Fruit fly (Drosophila melanogaster) whole organism, embryonic: Measurements from ENCODE around the gene CG8301.

Source experiments
- Atf-2 ChIP-seq: fragments of 200-800 bp; sonication (Bioruptor generic); optimal IDR thresholded peaks from 2 replicates; lab custom pipeline; 2016; ENCODE audit warnings: missing biosample characterization, missing genetic modification characterization
- CG10209 ChIP-seq: fragments of 200-800 bp; sonication (Bioruptor generic); optimal IDR thresholded peaks from 3 replicates; lab custom pipeline; 2017; ENCODE audit warnings: missing biosample characterization, mild to moderate bottlenecking, missing genetic modification characterization, missing genetic modification reagents
- CG10565 ChIP-seq: fragments of 200-800 bp; sonication (Bioruptor generic); optimal IDR thresholded peaks from 3 replicates; lab custom pipeline; 2016; ENCODE audit warnings: missing biosample characterization, mild to moderate bottlenecking, missing genetic modification characterization
- CG11456 ChIP-seq: fragments of 200-800 bp; sonication (Bioruptor generic); IDR thresholded peaks from 3 replicates; pipeline ENCODE4 v1.3.6; 2022; ENCODE audit warnings: missing biosample characterization, missing genetic modification characterization
- CG11696 ChIP-seq: fragments of 200-800 bp; sonication (Bioruptor generic); IDR thresholded peaks from 2 replicates; pipeline ENCODE4 v1.3.6; 2022; ENCODE audit warnings: missing biosample characterization, missing genetic modification characterization
- CG12769 ChIP-seq: fragments of 200-800 bp; sonication (Bioruptor generic); optimal IDR thresholded peaks from 2 replicates; lab custom pipeline; 2019; ENCODE audit warnings: missing biosample characterization, mild to moderate bottlenecking, missing genetic modification characterization, moderate library complexity
- CG13424 ChIP-seq: fragments of 200-800 bp; sonication (Bioruptor generic); optimal IDR thresholded peaks from 2 replicates; lab custom pipeline; 2019; ENCODE audit warnings: missing biosample characterization, mild to moderate bottlenecking, missing genetic modification characterization, moderate library complexity
- CG14050 ChIP-seq: fragments of 200-800 bp; sonication (Bioruptor generic); IDR thresholded peaks from 3 replicates; pipeline ENCODE4 v1.3.6; 2022; ENCODE audit warnings: missing biosample characterization, missing genetic modification characterization
- CG15514 ChIP-seq: fragments of 200-800 bp; sonication (Bioruptor generic); optimal IDR thresholded peaks from 3 replicates; lab custom pipeline; 2017; ENCODE audit warnings: missing biosample characterization, missing genetic modification characterization, mild to moderate bottlenecking, moderate library complexity, missing genetic modification reagents
- CG17568 ChIP-seq: fragments of 200-800 bp; sonication (Bioruptor generic); optimal IDR thresholded peaks from 2 replicates; lab custom pipeline; 2018; ENCODE audit warnings: missing biosample characterization, mild to moderate bottlenecking, missing genetic modification characterization, moderate library complexity
- CG17912 ChIP-seq: fragments of 200-800 bp; sonication (Bioruptor generic); optimal IDR thresholded peaks from 2 replicates; lab custom pipeline; 2018; ENCODE audit warnings: missing biosample characterization, mild to moderate bottlenecking, missing genetic modification characterization
- CG2116 ChIP-seq: fragments of 200-800 bp; sonication (Bioruptor generic); optimal IDR thresholded peaks from 3 replicates; lab custom pipeline; 2018; ENCODE audit warnings: missing biosample characterization, mild to moderate bottlenecking, missing genetic modification characterization
- CG2712 ChIP-seq: fragments of 200-800 bp; optimal IDR thresholded peaks from 3 replicates; lab custom pipeline; 2019; ENCODE audit warnings: missing biosample characterization, mild to moderate bottlenecking, missing genetic modification characterization, moderate library complexity
- CG31441 ChIP-seq: fragments of 200-800 bp; sonication (Bioruptor generic); IDR thresholded peaks from 2 replicates; pipeline ENCODE4 v1.3.6; 2022; ENCODE audit warnings: missing biosample characterization, missing genetic modification characterization
- CG32532 ChIP-seq: fragments of 200-800 bp; sonication (Bioruptor generic); IDR thresholded peaks from 2 replicates; pipeline ENCODE4 v1.3.6; 2022; ENCODE audit warnings: missing biosample characterization, missing genetic modification characterization
- CG42726 ChIP-seq: fragments of 200-800 bp; sonication (Bioruptor generic); IDR thresholded peaks from 2 replicates; pipeline ENCODE4 v1.3.6; 2022; ENCODE audit warnings: missing biosample characterization, missing genetic modification characterization; ENCODE audit not compliant: partially characterized antibody
- CG4617 ChIP-seq: fragments of 200-800 bp; sonication (Bioruptor generic); optimal IDR thresholded peaks from 3 replicates; lab custom pipeline; 2016; ENCODE audit warnings: missing biosample characterization, missing genetic modification characterization, borderline replicate concordance
- CG4707 ChIP-seq: fragments of 200-800 bp; sonication (Bioruptor generic); optimal IDR thresholded peaks from 2 replicates; lab custom pipeline; 2018; ENCODE audit warnings: missing biosample characterization, mild to moderate bottlenecking, missing genetic modification characterization, moderate library complexity
- CG6654 ChIP-seq: fragments of 200-800 bp; sonication (Bioruptor generic); optimal IDR thresholded peaks from 2 replicates; lab custom pipeline; 2017; ENCODE audit warnings: missing biosample characterization, mild to moderate bottlenecking, missing genetic modification characterization
- CG7357 ChIP-seq: fragments of 200-800 bp; sonication (Bioruptor generic); IDR thresholded peaks from 3 replicates; pipeline ENCODE4 v1.3.6; 2022; ENCODE audit warnings: missing biosample characterization, missing genetic modification characterization
- CG7928 ChIP-seq: fragments of 200-800 bp; sonication (Bioruptor generic); optimal IDR thresholded peaks from 2 replicates; lab custom pipeline; 2017; ENCODE audit warnings: missing biosample characterization, mild to moderate bottlenecking, missing genetic modification characterization
- CG8359 ChIP-seq: fragments of 200-800 bp; sonication (Bioruptor generic); optimal IDR thresholded peaks from 2 replicates; lab custom pipeline; 2017; ENCODE audit warnings: missing biosample characterization, mild to moderate bottlenecking, missing genetic modification characterization, borderline replicate concordance
- CG8765 ChIP-seq: fragments of 200-800 bp; sonication (Bioruptor generic); IDR thresholded peaks from 2 replicates; pipeline ENCODE4 v1.3.6; 2022; ENCODE audit warnings: missing biosample characterization, missing genetic modification characterization
- Dbx ChIP-seq: fragments of 200-800 bp; sonication (Bioruptor generic); IDR thresholded peaks from 3 replicates; pipeline ENCODE4 v1.3.6; 2022; ENCODE audit warnings: missing biosample characterization, missing genetic modification characterization
- Dip2 ChIP-seq: fragments of 200-800 bp; sonication (Bioruptor generic); IDR thresholded peaks from 2 replicates; pipeline ENCODE4 v1.3.6; 2022; ENCODE audit warnings: missing biosample characterization, missing genetic modification characterization
- Elba2 ChIP-seq: fragments of 200-800 bp; sonication (Bioruptor generic); optimal IDR thresholded peaks from 3 replicates; lab custom pipeline; 2016; ENCODE audit warnings: missing biosample characterization, missing genetic modification characterization
- Oaz ChIP-seq: fragments of 200-800 bp; sonication (Bioruptor generic); IDR thresholded peaks from 2 replicates; pipeline ENCODE4 v1.3.6; 2022; ENCODE audit warnings: missing biosample characterization, missing genetic modification characterization
- Sin3A ChIP-seq: fragments of >200 bp; optimal IDR thresholded peaks from 2 replicates; lab custom pipeline; 2018
- ab ChIP-seq: fragments of 200-800 bp; sonication (Bioruptor generic); optimal IDR thresholded peaks from 2 replicates; lab custom pipeline; 2016; ENCODE audit warnings: missing biosample characterization, missing genetic modification characterization
- abd-A ChIP-seq: fragments of 200-800 bp; sonication (Bioruptor generic); optimal IDR thresholded peaks from 3 replicates; lab custom pipeline; 2019; ENCODE audit warnings: missing biosample characterization, mild to moderate bottlenecking, missing genetic modification characterization, moderate library complexity
- ara ChIP-seq: fragments of 200-800 bp; sonication (Bioruptor generic); IDR thresholded peaks from 2 replicates; pipeline ENCODE4 v1.3.6; 2022; ENCODE audit warnings: missing biosample characterization, missing genetic modification characterization
- cg ChIP-seq: fragments of 200-800 bp; sonication (Bioruptor generic); optimal IDR thresholded peaks from 3 replicates; lab custom pipeline; 2019; ENCODE audit warnings: missing biosample characterization, mild to moderate bottlenecking, missing genetic modification characterization, moderate library complexity
- chif ChIP-seq, 2 experiments: fragments of 200-800 bp; sonication (Bioruptor generic); optimal IDR thresholded peaks; 3 replicates each; lab custom pipeline; 2016; ENCODE audit warnings: missing biosample characterization in 2 of 2, missing genetic modification characterization in 2 of 2
- cwo ChIP-seq: fragments of 200-800 bp; sonication (Bioruptor generic); optimal IDR thresholded peaks from 3 replicates; lab custom pipeline; 2017; ENCODE audit warnings: missing biosample characterization, missing genetic modification characterization, mild to moderate bottlenecking, moderate library complexity, missing genetic modification reagents
- da ChIP-seq: fragments of 200-800 bp; sonication (Bioruptor generic); optimal IDR thresholded peaks from 2 replicates; lab custom pipeline; 2016; ENCODE audit warnings: missing biosample characterization, missing genetic modification characterization
- dmrt11E ChIP-seq: fragments of 200-800 bp; sonication (Bioruptor generic); optimal IDR thresholded peaks from 3 replicates; lab custom pipeline; 2018; ENCODE audit warnings: missing biosample characterization, mild to moderate bottlenecking, missing genetic modification characterization, moderate library complexity
- esg ChIP-seq: fragments of 200-800 bp; sonication (Bioruptor generic); conservative IDR thresholded peaks from 2 replicates; pipeline ENCODE4 v1.3.6; 2022; ENCODE audit warnings: missing biosample characterization, missing genetic modification characterization
- gce ChIP-seq: fragments of 200-800 bp; sonication (Bioruptor generic); IDR thresholded peaks from 3 replicates; pipeline ENCODE4 v1.3.6; 2022; ENCODE audit warnings: missing biosample characterization, missing genetic modification characterization
- ind ChIP-seq: fragments of 200-800 bp; sonication (Bioruptor generic); optimal IDR thresholded peaks from 3 replicates; lab custom pipeline; 2016; ENCODE audit warnings: missing biosample characterization, missing genetic modification characterization
- lab ChIP-seq: fragments of 200-800 bp; sonication (Bioruptor generic); optimal IDR thresholded peaks from 3 replicates; lab custom pipeline; 2017; ENCODE audit warnings: missing biosample characterization, missing genetic modification characterization, mild to moderate bottlenecking, moderate library complexity, missing genetic modification reagents
- mirr ChIP-seq: fragments of 200-800 bp; sonication (Bioruptor generic); optimal IDR thresholded peaks from 3 replicates; lab custom pipeline; 2018; ENCODE audit warnings: missing biosample characterization, mild to moderate bottlenecking, missing genetic modification characterization
- mld ChIP-seq: fragments of 200-800 bp; sonication (Bioruptor generic); IDR thresholded peaks from 3 replicates; pipeline ENCODE4 v1.3.6; 2022; ENCODE audit warnings: missing biosample characterization, missing genetic modification characterization; ENCODE audit not compliant: partially characterized antibody
- nmo ChIP-seq: fragments of 200-800 bp; sonication (Bioruptor generic); optimal IDR thresholded peaks from 2 replicates; lab custom pipeline; 2018; ENCODE audit warnings: missing biosample characterization, mild to moderate bottlenecking, missing genetic modification characterization, moderate library complexity
- rib ChIP-seq: fragments of 200-800 bp; sonication (Bioruptor generic); IDR thresholded peaks from 2 replicates; pipeline ENCODE4 v1.3.6; 2022; ENCODE audit warnings: missing biosample characterization, missing genetic modification characterization
- sc ChIP-seq, 3 experiments: fragments of >200 bp in 2 of 3; fragments of 200-800 bp in 1 of 3; sonication (Bioruptor generic) in 1 of 3; optimal IDR thresholded peaks; 2 replicates in 2 of 3; 3 replicates in 1 of 3; lab custom pipeline; 2017; ENCODE audit warnings: mild to moderate bottlenecking in 1 of 3, missing biosample characterization in 1 of 3, missing genetic modification characterization in 1 of 3, missing genetic modification reagents in 1 of 3
- sim ChIP-seq: fragments of 200-800 bp; sonication (Bioruptor generic); IDR thresholded peaks from 2 replicates; pipeline ENCODE4 v1.3.6; 2022; ENCODE audit warnings: missing biosample characterization, missing genetic modification characterization
- slou ChIP-seq: fragments of 200-800 bp; sonication (Bioruptor generic); optimal IDR thresholded peaks from 3 replicates; lab custom pipeline; 2016; ENCODE audit warnings: missing biosample characterization, missing genetic modification characterization
- tup ChIP-seq: fragments of 200-800 bp; sonication (Bioruptor generic); optimal IDR thresholded peaks from 2 replicates; lab custom pipeline; 2016; ENCODE audit warnings: missing biosample characterization, mild to moderate bottlenecking, missing genetic modification characterization, moderate library complexity
- tx ChIP-seq: fragments of 200-800 bp; sonication (Bioruptor generic); optimal IDR thresholded peaks from 2 replicates; lab custom pipeline; 2016; ENCODE audit warnings: missing biosample characterization, missing genetic modification characterization

Gene CG8301

dm6 chr3R:9555334-9555974 lies 25.7 kb upstream of the CG8301 start, which contains the start of the genes CG9386 and BckdhA (continued):
- no peak for TF ChIP-seq mirr (GFP tag; lab: Kevin White, UChicago)
- TF ChIP-seq CG2116: peak; percentile 81
- TF ChIP-seq nmo (GFP tag; lab: Kevin White, UChicago): peak; percentile 66
- TF ChIP-seq chif (GFP tag; optimal IDR thresholded peaks at IDR 0.05; lab: Kevin White, UChicago): peak in 1 of 2 experiments; percentile 40
- TF ChIP-seq dmrt11E: peak; percentile 0
- TF ChIP-seq CG31441 (GFP tag; lab: Robert Waterston, UW): peak; percentile 52; the same call in 1 of the 2 replicates
- no peak for TF ChIP-seq slou (GFP tag; lab: Kevin White, UChicago)
- TF ChIP-seq CG8765 (GFP tag; lab: Robert Waterston, UW): 0 out of 2 replicates have a peak, but pooled peaks have one; percentile 14
- TF ChIP-seq CG13424 (tag; lab: Kevin White, UChicago): peak; percentile 58
- TF ChIP-seq tup (GFP tag; lab: Kevin White, UChicago): no peak
- TF ChIP-seq CG2712: peak; percentile 64
- no peak for TF ChIP-seq rib (GFP tag; lab: Robert Waterston, UW)
- TF ChIP-seq sim (GFP tag; lab: Robert Waterston, UW): no peak
- no peak for TF ChIP-seq CG14050 (GFP tag; lab: Robert Waterston, UW)
- no peak for TF ChIP-seq CG10565
- no peak for TF ChIP-seq gce (GFP tag; lab: Robert Waterston, UW)
- TF ChIP-seq Elba2 (GFP tag; lab: Kevin White, UChicago): no peak
- TF ChIP-seq abd-A (tag; lab: Kevin White, UChicago): no peak
- no peak for TF ChIP-seq CG6654 (GFP tag; lab: Kevin White, UChicago)
- TF ChIP-seq esg (GFP tag; lab: Robert Waterston, UW): no peak
- TF ChIP-seq mld: no peak
- peak; percentile 62 for TF ChIP-seq CG32532 (GFP tag; lab: Robert Waterston, UW)
- TF ChIP-seq sc (optimal IDR thresholded peaks at IDR 0.05; lab: Kevin White, UChicago): no peak
- no peak for TF ChIP-seq sc (GFP tag; optimal IDR thresholded peaks at IDR 0.05; lab: Kevin White, UChicago)
- TF ChIP-seq cwo (GFP tag; lab: Kevin White, UChicago): peak; percentile 54
- no peak for TF ChIP-seq CG4707 (GFP tag; lab: Kevin White, UChicago)
- no peak for TF ChIP-seq CG17912 (GFP tag; lab: Kevin White, UChicago)
- TF ChIP-seq CG15514 (GFP tag; lab: Kevin White, UChicago): peak; percentile 50
- TF ChIP-seq ara: no peak
- peak; percentile 53; the same call in 2 of the 3 replicates for TF ChIP-seq Dbx (GFP tag; lab: Robert Waterston, UW)
- peak; percentile 50; the same call in 1 of the 2 replicates for TF ChIP-seq CG42726
- TF ChIP-seq CG8359 (GFP tag; lab: Kevin White, UChicago): no peak
- TF ChIP-seq da: no peak
- TF ChIP-seq CG4617 (GFP tag; lab: Kevin White, UChicago): no peak
- TF ChIP-seq CG11696 (GFP tag; lab: Robert Waterston, UW): no peak
- peak; percentile 24 for TF ChIP-seq Sin3A (lab: Kevin White, UChicago)
- peak; percentile 55 for TF ChIP-seq lab (GFP tag; lab: Kevin White, UChicago)
- no peak for TF ChIP-seq CG7357
- TF ChIP-seq ind (GFP tag; lab: Kevin White, UChicago): peak; percentile 52
- peak; percentile 57; the same call in 2 of the 3 replicates for TF ChIP-seq CG11456
- peak; percentile 32 for TF ChIP-seq CG10209
- no peak for TF ChIP-seq Dip2 (GFP tag; lab: Robert Waterston, UW)
- TF ChIP-seq tx (GFP tag; lab: Kevin White, UChicago): peak; percentile 18
- no peak for TF ChIP-seq cg (GFP tag; lab: Kevin White, UChicago)
- no peak for TF ChIP-seq CG7928
- TF ChIP-seq Oaz (GFP tag; lab: Robert Waterston, UW): no peak
- TF ChIP-seq CG12769: no peak
- TF ChIP-seq Atf-2: peak; percentile 13
- TF ChIP-seq CG17568: no peak
- no peak for TF ChIP-seq ab
